Fruit fly (Drosophila melanogaster) whole organism, embryonic: ENCODE data around the gene yellow-e.

Experiments
- ATbp ChIP-seq: fragments of 200-800 bp; sonication (Bioruptor generic); optimal IDR thresholded peaks from 2 replicates; lab custom pipeline; 2017; ENCODE audit warnings: missing biosample characterization, mild to moderate bottlenecking, missing genetic modification characterization, missing genetic modification reagents
- Asciz ChIP-seq: fragments of 200-800 bp; sonication (Bioruptor generic); optimal IDR thresholded peaks from 2 replicates; lab custom pipeline; 2017; ENCODE audit warnings: missing biosample characterization, mild to moderate bottlenecking, missing genetic modification characterization, missing genetic modification reagents
- Bgb ChIP-seq: fragments of 200-800 bp; sonication (Bioruptor generic); IDR thresholded peaks from 2 replicates; pipeline ENCODE4 v1.3.6; 2022; ENCODE audit warnings: missing biosample characterization, missing genetic modification characterization; ENCODE audit not compliant: partially characterized antibody
- CG10565 ChIP-seq: fragments of 200-800 bp; sonication (Bioruptor generic); optimal IDR thresholded peaks from 3 replicates; lab custom pipeline; 2016; ENCODE audit warnings: missing biosample characterization, mild to moderate bottlenecking, missing genetic modification characterization
- CG12071 ChIP-seq: fragments of 200-800 bp; sonication (Bioruptor generic); optimal IDR thresholded peaks from 3 replicates; lab custom pipeline; 2018; ENCODE audit warnings: missing biosample characterization, mild to moderate bottlenecking, missing genetic modification characterization
- CG13424 ChIP-seq: fragments of 200-800 bp; sonication (Bioruptor generic); optimal IDR thresholded peaks from 2 replicates; lab custom pipeline; 2019; ENCODE audit warnings: missing biosample characterization, mild to moderate bottlenecking, missing genetic modification characterization, moderate library complexity
- CG13894 ChIP-seq: fragments of 200-800 bp; sonication (Bioruptor generic); optimal IDR thresholded peaks from 3 replicates; lab custom pipeline; 2018; ENCODE audit warnings: missing biosample characterization, mild to moderate bottlenecking, missing genetic modification characterization, moderate library complexity
- CG14014 ChIP-seq: fragments of 200-800 bp; sonication (Bioruptor generic); IDR thresholded peaks from 2 replicates; pipeline ENCODE4 v1.3.6; 2022; ENCODE audit warnings: missing biosample characterization, missing genetic modification characterization
- CG14710 ChIP-seq: fragments of 200-800 bp; sonication (Bioruptor generic); optimal IDR thresholded peaks from 3 replicates; lab custom pipeline; 2019; ENCODE audit warnings: missing biosample characterization, mild to moderate bottlenecking, missing genetic modification characterization, moderate library complexity
- CG1603 ChIP-seq: fragments of 200-800 bp; sonication (Bioruptor generic); optimal IDR thresholded peaks from 2 replicates; lab custom pipeline; 2019; ENCODE audit warnings: missing biosample characterization, mild to moderate bottlenecking, missing genetic modification characterization, moderate library complexity
- CG17829 ChIP-seq: fragments of 200-800 bp; optimal IDR thresholded peaks from 2 replicates; lab custom pipeline; 2019; ENCODE audit warnings: missing biosample characterization, mild to moderate bottlenecking, missing genetic modification characterization, moderate library complexity
- CG18599 ChIP-seq: fragments of 200-800 bp; sonication (Bioruptor generic); optimal IDR thresholded peaks from 3 replicates; lab custom pipeline; 2017; ENCODE audit warnings: missing biosample characterization, missing genetic modification characterization, mild to moderate bottlenecking, moderate library complexity, missing genetic modification reagents
- CG6175 ChIP-seq: fragments of 200-800 bp; sonication (Bioruptor generic); IDR thresholded peaks from 3 replicates; pipeline ENCODE4 v1.3.6; 2022; ENCODE audit warnings: missing biosample characterization, missing genetic modification characterization
- CG7556 ChIP-seq: fragments of 200-800 bp; sonication (Bioruptor generic); optimal IDR thresholded peaks from 2 replicates; lab custom pipeline; 2017; ENCODE audit warnings: missing biosample characterization, mild to moderate bottlenecking, missing genetic modification characterization
- CG7839 ChIP-seq: fragments of 200-800 bp; sonication (Bioruptor generic); optimal IDR thresholded peaks from 3 replicates; lab custom pipeline; 2018; ENCODE audit warnings: missing biosample characterization, mild to moderate bottlenecking, missing genetic modification characterization, moderate library complexity
- CG7987 ChIP-seq: fragments of 200-800 bp; sonication (Bioruptor generic); optimal IDR thresholded peaks from 2 replicates; lab custom pipeline; 2018; ENCODE audit warnings: missing biosample characterization, mild to moderate bottlenecking, missing genetic modification characterization, moderate library complexity
- CG8281 ChIP-seq: fragments of 200-800 bp; sonication (Bioruptor generic); optimal IDR thresholded peaks from 2 replicates; lab custom pipeline; 2018; ENCODE audit warnings: missing biosample characterization, mild to moderate bottlenecking, missing genetic modification characterization, moderate library complexity
- CG9609 ChIP-seq: fragments of 200-800 bp; sonication (Bioruptor generic); optimal IDR thresholded peaks from 3 replicates; lab custom pipeline; 2016; ENCODE audit warnings: missing biosample characterization, missing genetic modification characterization
- CG9932 ChIP-seq: fragments of 200-800 bp; sonication (Bioruptor generic); IDR thresholded peaks from 2 replicates; pipeline ENCODE4 v1.3.6; 2022; ENCODE audit warnings: missing biosample characterization, missing genetic modification characterization
- Hey ChIP-seq: fragments of 200-800 bp; sonication (Bioruptor generic); optimal IDR thresholded peaks from 3 replicates; lab custom pipeline; 2018; ENCODE audit warnings: missing biosample characterization, mild to moderate bottlenecking, missing genetic modification characterization
- Hmr ChIP-seq: fragments of 200-800 bp; sonication (Bioruptor generic); optimal IDR thresholded peaks from 3 replicates; lab custom pipeline; 2017; ENCODE audit warnings: mild to moderate bottlenecking, missing biosample characterization, missing genetic modification reagents, missing genetic modification characterization
- Med ChIP-seq: fragments of 200-800 bp; sonication (Bioruptor generic); peaks from one replicate; lab custom pipeline; 2016; ENCODE audit warnings: missing biosample characterization, missing genetic modification characterization, mild to moderate bottlenecking, inconsistent platforms, moderate library complexity
- Meics ChIP-seq: fragments of 200-800 bp; sonication (Bioruptor generic); optimal IDR thresholded peaks from 2 replicates; lab custom pipeline; 2017; ENCODE audit warnings: missing biosample characterization, mild to moderate bottlenecking, missing genetic modification characterization
- NC2α ChIP-seq: fragments of 200-800 bp; sonication (Bioruptor generic); optimal IDR thresholded peaks from 2 replicates; lab custom pipeline; 2016; ENCODE audit warnings: missing biosample characterization, missing genetic modification characterization
- NK7.1 ChIP-seq: fragments of 200-800 bp; sonication (Bioruptor generic); optimal IDR thresholded peaks from 3 replicates; lab custom pipeline; 2016; ENCODE audit warnings: missing biosample characterization, missing genetic modification characterization
- Nf-YB ChIP-seq: fragments of 200-800 bp; sonication (Bioruptor generic); optimal IDR thresholded peaks from 3 replicates; lab custom pipeline; 2019; ENCODE audit warnings: missing biosample characterization, mild to moderate bottlenecking, missing genetic modification characterization, moderate library complexity
- ac ChIP-seq: fragments of 200-800 bp; sonication (Bioruptor generic); optimal IDR thresholded peaks from 3 replicates; lab custom pipeline; 2017; ENCODE audit warnings: missing biosample characterization, mild to moderate bottlenecking, missing genetic modification characterization
- caup ChIP-seq: fragments of 200-800 bp; sonication (Bioruptor generic); optimal IDR thresholded peaks from 3 replicates; lab custom pipeline; 2017; ENCODE audit warnings: missing biosample characterization, mild to moderate bottlenecking, missing genetic modification characterization, moderate library complexity; ENCODE audit not compliant: severe bottlenecking
- corto ChIP-seq: fragments of 200-800 bp; sonication (Bioruptor generic); optimal IDR thresholded peaks from 2 replicates; lab custom pipeline; 2016; ENCODE audit warnings: missing biosample characterization, mild to moderate bottlenecking, missing genetic modification characterization, moderate library complexity
- dysf ChIP-seq: fragments of 200-800 bp; sonication (Bioruptor generic); IDR thresholded peaks from 3 replicates; pipeline ENCODE4 v1.3.6; 2022; ENCODE audit warnings: missing biosample characterization, missing genetic modification characterization
- eve ChIP-seq, 2 experiments: fragments of >200 bp; optimal IDR thresholded peaks; 2 replicates each; lab custom pipeline; 2017; ENCODE audit warnings: missing biosample characterization in 2 of 2, missing genetic modification characterization in 2 of 2
- gcm ChIP-seq: fragments of 200-800 bp; sonication (Bioruptor generic); optimal IDR thresholded peaks from 2 replicates; lab custom pipeline; 2019; ENCODE audit warnings: missing biosample characterization, mild to moderate bottlenecking, missing genetic modification characterization, moderate library complexity
- grau ChIP-seq: fragments of 200-800 bp; optimal IDR thresholded peaks from 3 replicates; lab custom pipeline; 2019; ENCODE audit warnings: missing biosample characterization, mild to moderate bottlenecking, missing genetic modification characterization, moderate library complexity
- grn ChIP-seq: fragments of 200-800 bp; sonication (Bioruptor generic); optimal IDR thresholded peaks from 3 replicates; lab custom pipeline; 2017; ENCODE audit warnings: missing biosample characterization, missing genetic modification characterization
- gro ChIP-seq: fragments of 200-800 bp; sonication (Bioruptor generic); optimal IDR thresholded peaks from 2 replicates; lab custom pipeline; 2016; ENCODE audit warnings: missing biosample characterization, missing genetic modification characterization
- ham ChIP-seq: fragments of 200-800 bp; sonication (Bioruptor generic); IDR thresholded peaks from 2 replicates; pipeline ENCODE4 v1.3.6; 2022; ENCODE audit warnings: missing biosample characterization, missing genetic modification characterization
- kni ChIP-seq: fragments of 200-800 bp; sonication (Bioruptor generic); optimal IDR thresholded peaks from 3 replicates; lab custom pipeline; 2017; ENCODE audit warnings: mild to moderate bottlenecking, missing biosample characterization, missing genetic modification reagents, missing genetic modification characterization
- mirr ChIP-seq: fragments of 200-800 bp; sonication (Bioruptor generic); optimal IDR thresholded peaks from 3 replicates; lab custom pipeline; 2018; ENCODE audit warnings: missing biosample characterization, mild to moderate bottlenecking, missing genetic modification characterization
- nau ChIP-seq: fragments of 200-800 bp; sonication (Bioruptor generic); optimal IDR thresholded peaks from 3 replicates; lab custom pipeline; 2017; ENCODE audit warnings: missing biosample characterization, mild to moderate bottlenecking, missing genetic modification characterization, missing genetic modification reagents
- odd ChIP-seq: fragments of 200-800 bp; sonication (Bioruptor generic); optimal IDR thresholded peaks from 2 replicates; lab custom pipeline; 2017; ENCODE audit warnings: missing biosample characterization, mild to moderate bottlenecking, missing genetic modification characterization
- pfk ChIP-seq: fragments of 200-800 bp; sonication (Bioruptor generic); optimal IDR thresholded peaks from 2 replicates; lab custom pipeline; 2018; ENCODE audit warnings: missing biosample characterization, mild to moderate bottlenecking, missing genetic modification characterization, moderate library complexity
- rib ChIP-seq: fragments of 200-800 bp; sonication (Bioruptor generic); IDR thresholded peaks from 2 replicates; pipeline ENCODE4 v1.3.6; 2022; ENCODE audit warnings: missing biosample characterization, missing genetic modification characterization
- sug ChIP-seq: fragments of 200-800 bp; optimal IDR thresholded peaks from 2 replicates; lab custom pipeline; 2019; ENCODE audit warnings: missing biosample characterization, mild to moderate bottlenecking, missing genetic modification characterization, moderate library complexity
- tap ChIP-seq: fragments of 200-800 bp; optimal IDR thresholded peaks from 3 replicates; lab custom pipeline; 2019; ENCODE audit warnings: missing biosample characterization, mild to moderate bottlenecking, missing genetic modification characterization, moderate library complexity
- tio ChIP-seq: fragments of 200-800 bp; sonication (Bioruptor generic); optimal IDR thresholded peaks from 2 replicates; lab custom pipeline; 2017; ENCODE audit warnings: missing biosample characterization, missing genetic modification characterization, inconsistent platforms
- trh ChIP-seq: fragments of 200-800 bp; sonication (Bioruptor generic); optimal IDR thresholded peaks from 2 replicates; lab custom pipeline; 2016; ENCODE audit warnings: missing biosample characterization, missing genetic modification characterization
- unpg ChIP-seq: fragments of 200-800 bp; sonication (Bioruptor generic); optimal IDR thresholded peaks from 3 replicates; lab custom pipeline; 2018; ENCODE audit warnings: missing biosample characterization, mild to moderate bottlenecking, missing genetic modification characterization, moderate library complexity

yellow-e gene

DNA sequence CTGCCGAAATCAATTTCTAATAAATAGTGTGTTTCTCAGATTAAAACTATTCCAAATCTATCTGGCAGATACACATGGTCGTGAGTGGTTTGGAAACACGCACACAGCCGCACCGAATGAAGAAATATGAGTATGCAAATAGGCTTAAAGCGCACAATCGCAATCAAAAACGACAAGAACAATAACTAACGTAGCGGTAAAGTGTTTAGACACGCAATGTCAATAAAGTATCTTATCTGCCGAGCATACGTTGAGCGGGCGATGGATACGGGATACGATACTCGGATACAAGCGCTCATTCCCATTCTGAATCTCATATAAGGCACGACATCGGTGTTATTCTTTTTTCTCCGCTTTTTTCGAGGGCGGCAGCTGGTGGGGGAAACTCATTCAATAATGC lies 31.0 kb upstream of the yellow-e start (continued):
- no peak for TF ChIP-seq ac (GFP tag; lab: Kevin White, UChicago)
- TF ChIP-seq mirr (GFP tag; lab: Kevin White, UChicago): peak; percentile 69
- peak; percentile 16; the same call in 1 of the 2 replicates for TF ChIP-seq CG9932 (GFP tag; lab: Robert Waterston, UW)
- TF ChIP-seq CG14014 (GFP tag; lab: Robert Waterston, UW): peak; percentile 6; the same call in 1 of the 2 replicates
- TF ChIP-seq CG7987: peak; percentile 41
- TF ChIP-seq CG13894 (tag; lab: Kevin White, UChicago): peak; percentile 28
- TF ChIP-seq ATbp (GFP tag; lab: Kevin White, UChicago): peak; percentile 35
- TF ChIP-seq grn (GFP tag; lab: Kevin White, UChicago): peak; percentile 55
- 0 out of 2 replicates have a peak, but pooled peaks have one; percentile 34 for TF ChIP-seq rib (GFP tag; lab: Robert Waterston, UW)
- peak; percentile 19 for TF ChIP-seq kni (GFP tag; lab: Kevin White, UChicago)
- peak; percentile 33 for TF ChIP-seq Med (GFP tag; lab: Kevin White, UChicago)

DNA sequence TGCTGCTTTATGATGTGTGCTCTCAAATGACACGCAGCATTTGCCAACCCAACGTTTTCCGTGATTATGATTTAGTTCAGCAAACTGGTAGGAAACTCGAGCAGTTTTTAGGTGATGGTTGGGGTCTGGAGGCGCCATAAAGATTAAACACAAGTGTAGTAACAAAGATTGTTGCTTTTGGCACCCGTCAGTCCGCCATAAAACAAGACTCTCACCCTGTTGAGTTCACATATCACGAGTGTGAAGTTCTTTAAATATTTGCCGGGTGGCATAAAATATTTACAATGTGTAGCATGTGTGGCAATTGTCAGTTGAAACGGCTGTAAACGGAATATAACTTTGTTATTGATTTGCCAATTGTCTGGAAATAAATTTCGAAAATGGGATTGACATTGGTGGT lies 26.6 kb upstream of the yellow-e start:
- TF ChIP-seq CG12071 (GFP tag; lab: Kevin White, UChicago) (peak; percentile 73), eve (GFP tag; optimal IDR thresholded peaks at IDR 0.05; lab: Kevin White, UChicago) (peak in 1 of 2 experiments; percentile 18), CG14710 (tag; lab: Kevin White, UChicago) (no peak), tio (no peak), unpg (GFP tag; lab: Kevin White, UChicago) (peak; percentile 48), CG7987 (peak; percentile 45), NC2α (no peak), CG8281 (tag; lab: Kevin White, UChicago) (peak; percentile 5), ATbp (GFP tag; lab: Kevin White, UChicago) (peak; percentile 27), Med (GFP tag; lab: Kevin White, UChicago) (peak; percentile 79), pfk (GFP tag; lab: Kevin White, UChicago) (no peak), Hey (tag; lab: Kevin White, UChicago) (no peak), odd (GFP tag; lab: Kevin White, UChicago) (peak; percentile 41), CG9609 (GFP tag; lab: Kevin White, UChicago) (no peak), dysf (GFP tag; lab: Robert Waterston, UW) (peak; percentile 25; the same call in 1 of the 3 replicates), CG7839 (tag; lab: Kevin White, UChicago) (peak; percentile 17), Nf-YB (GFP tag; lab: Kevin White, UChicago) (peak; percentile 1), NK7.1 (GFP tag; lab: Kevin White, UChicago) (no peak), CG6175 (0 out of 3 replicates have a peak, but pooled peaks have one; percentile 32), CG17829 (tag; lab: Kevin White, UChicago) (no peak), CG1603 (tag; lab: Kevin White, UChicago) (peak; percentile 10), gcm (GFP tag; lab: Kevin White, UChicago) (peak; percentile 5), Hmr (GFP tag; lab: Kevin White, UChicago) (peak; percentile 61), CG7556 (no peak), trh (no peak), caup (GFP tag; lab: Kevin White, UChicago) (peak; percentile 11), Asciz (GFP tag; lab: Kevin White, UChicago) (peak; percentile 27), corto (GFP tag; lab: Kevin White, UChicago) (no peak), Meics (GFP tag; lab: Kevin White, UChicago) (peak; percentile 41), tap (tag; lab: Kevin White, UChicago) (peak; percentile 3), ham (GFP tag; lab: Robert Waterston, UW) (no peak), CG10565 (GFP tag; lab: Kevin White, UChicago) (no peak), nau (peak; percentile 0), Bgb (GFP tag; lab: Robert Waterston, UW) (no peak), grau (tag; lab: Kevin White, UChicago) (peak; percentile 23), CG13424 (peak; percentile 19), sug (tag; lab: Kevin White, UChicago) (peak; percentile 63), CG18599 (peak; percentile 20), gro (GFP tag; lab: Kevin White, UChicago) (peak; percentile 17)
